Fruit fly (Drosophila melanogaster) whole organism, pupa: Measurements from ENCODE around the gene CG14931.

ENCODE experiments used
- CG10348 ChIP-seq: fragments of 200-800 bp; sonication (Bioruptor generic); IDR thresholded peaks from 2 replicates; pipeline ENCODE4 v1.3.6; 2022; ENCODE audit warnings: missing biosample characterization, missing genetic modification characterization
- CG12605 ChIP-seq: fragments of 200-800 bp; sonication (Bioruptor generic); IDR thresholded peaks from 2 replicates; pipeline ENCODE4 v1.3.6; 2022; ENCODE audit warnings: missing biosample characterization, missing genetic modification characterization
- CG13204 ChIP-seq: fragments of 200-800 bp; sonication (Bioruptor generic); optimal IDR thresholded peaks from 2 replicates; lab custom pipeline; 2018; ENCODE audit warnings: missing biosample characterization, mild to moderate bottlenecking, missing genetic modification characterization, moderate library complexity
- CG14655 ChIP-seq: fragments of 200-800 bp; sonication (Bioruptor generic); optimal IDR thresholded peaks from 3 replicates; lab custom pipeline; 2017; ENCODE audit warnings: mild to moderate bottlenecking, missing biosample characterization, missing genetic modification reagents, missing genetic modification characterization
- CG15710 ChIP-seq: fragments of 200-800 bp; sonication (Bioruptor generic); optimal IDR thresholded peaks from 2 replicates; lab custom pipeline; 2018; ENCODE audit warnings: missing biosample characterization, mild to moderate bottlenecking, missing genetic modification characterization, moderate library complexity
- CG17806 ChIP-seq: fragments of 200-800 bp; sonication (Bioruptor generic); optimal IDR thresholded peaks from 2 replicates; lab custom pipeline; 2018; ENCODE audit warnings: missing biosample characterization, mild to moderate bottlenecking, missing genetic modification characterization, moderate library complexity
- CG32121 ChIP-seq: fragments of 200-800 bp; sonication (Bioruptor generic); IDR thresholded peaks from 2 replicates; pipeline ENCODE4 v1.3.6; 2022; ENCODE audit warnings: missing biosample characterization, missing genetic modification characterization
- CG34367 ChIP-seq: fragments of 200-800 bp; sonication (Bioruptor generic); optimal IDR thresholded peaks from 2 replicates; lab custom pipeline; 2018; ENCODE audit warnings: missing biosample characterization, mild to moderate bottlenecking, missing genetic modification characterization
- CG4496 ChIP-seq: fragments of 200-800 bp; sonication (Bioruptor generic); IDR thresholded peaks from 3 replicates; pipeline ENCODE4 v1.3.6; 2022; ENCODE audit warnings: missing biosample characterization, missing genetic modification characterization
- CG8159 ChIP-seq: fragments of 200-800 bp; sonication (Bioruptor generic); optimal IDR thresholded peaks from 3 replicates; lab custom pipeline; 2018; ENCODE audit warnings: missing biosample characterization, mild to moderate bottlenecking, missing genetic modification characterization, moderate library complexity
- CG8301 ChIP-seq: fragments of 200-800 bp; sonication (Bioruptor generic); optimal IDR thresholded peaks from 2 replicates; lab custom pipeline; 2018; ENCODE audit warnings: missing biosample characterization, mild to moderate bottlenecking, missing genetic modification characterization
- CG9948 ChIP-seq: fragments of 200-800 bp; sonication (Bioruptor generic); optimal IDR thresholded peaks from 2 replicates; lab custom pipeline; 2018; ENCODE audit warnings: missing biosample characterization, mild to moderate bottlenecking, missing genetic modification characterization, moderate library complexity
- D1 ChIP-seq: fragments of 200-800 bp; sonication (Bioruptor generic); optimal IDR thresholded peaks from 2 replicates; lab custom pipeline; 2018; ENCODE audit warnings: missing biosample characterization, mild to moderate bottlenecking, missing genetic modification characterization, moderate library complexity
- EcR ChIP-seq: fragments of 200-800 bp; sonication (Bioruptor generic); optimal IDR thresholded peaks from 3 replicates; lab custom pipeline; 2019; ENCODE audit warnings: missing biosample characterization, missing genetic modification characterization, mild to moderate bottlenecking, moderate library complexity, missing genetic modification reagents
- Ets98B ChIP-seq: fragments of 200-800 bp; sonication (Bioruptor generic); IDR thresholded peaks from 2 replicates; pipeline ENCODE4 v1.3.6; 2022; ENCODE audit warnings: missing biosample characterization, missing genetic modification characterization
- Pif1A ChIP-seq: fragments of 200-800 bp; sonication (Bioruptor generic); optimal IDR thresholded peaks from 3 replicates; lab custom pipeline; 2016; ENCODE audit warnings: missing biosample characterization, missing genetic modification characterization
- Pif1B ChIP-seq: fragments of 200-800 bp; sonication (Bioruptor generic); optimal IDR thresholded peaks from 3 replicates; lab custom pipeline; 2016; ENCODE audit warnings: missing biosample characterization, missing genetic modification characterization
- Snoo ChIP-seq: fragments of 200-800 bp; sonication (Bioruptor generic); optimal IDR thresholded peaks from 3 replicates; lab custom pipeline; 2017; ENCODE audit warnings: missing biosample characterization, mild to moderate bottlenecking, missing genetic modification characterization, inconsistent platforms
- fd96Ca ChIP-seq: fragments of 200-800 bp; sonication (Bioruptor generic); IDR thresholded peaks from 3 replicates; pipeline ENCODE4 v1.3.6; 2022; ENCODE audit warnings: missing biosample characterization, missing genetic modification characterization
- gl ChIP-seq: fragments of 200-800 bp; sonication (Bioruptor generic); optimal IDR thresholded peaks from 2 replicates; lab custom pipeline; 2018; ENCODE audit warnings: missing biosample characterization, mild to moderate bottlenecking, missing genetic modification characterization
- rn ChIP-seq: fragments of 200-800 bp; sonication (Bioruptor generic); IDR thresholded peaks from 2 replicates; pipeline ENCODE4 v1.3.6; 2022; ENCODE audit warnings: missing biosample characterization, missing genetic modification characterization

CG14931 gene

DNA sequence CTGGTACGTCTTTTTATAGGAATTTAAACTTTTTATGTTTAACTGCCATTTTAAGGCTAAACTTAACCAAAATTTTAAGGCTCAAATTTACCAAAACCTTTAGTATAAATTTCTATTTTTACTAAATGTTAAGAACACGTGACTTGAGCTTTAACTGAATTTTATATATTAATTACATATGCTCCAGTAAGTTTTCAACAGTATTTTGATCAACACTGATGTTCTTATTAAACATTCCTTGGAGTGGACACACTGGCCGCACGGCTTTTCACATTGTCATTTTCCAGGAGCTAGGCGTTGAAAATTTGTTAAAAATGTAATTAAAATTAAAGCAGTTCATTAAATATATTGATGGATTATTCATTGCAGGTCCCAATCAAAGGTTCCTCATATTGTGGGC lies 1.6 kb downstream of the CG14931 start, which contains the start of gene CG14932:
Gene CG14932, plus strand, starts transcription at position 230 of the 400 bp plus-strand sequence.
- TF ChIP-seq CG13204 (GFP tag; lab: Kevin White, UChicago), result no peak
- no peak for TF ChIP-seq Snoo (tag; lab: Kevin White, UChicago)
- no peak for TF ChIP-seq fd96Ca (GFP tag; lab: Robert Waterston, UW)
- TF ChIP-seq Ets98B (GFP tag; lab: Robert Waterston, UW), result no peak
- TF ChIP-seq Pif1B (GFP tag; lab: Kevin White, UChicago), result no peak
- TF ChIP-seq CG4496 (GFP tag; lab: Robert Waterston, UW), result no peak
- no peak for TF ChIP-seq CG9948 (tag; lab: Kevin White, UChicago)
- no peak for TF ChIP-seq CG15710 (tag; lab: Kevin White, UChicago)
- no peak for TF ChIP-seq EcR (GFP tag; lab: Kevin White, UChicago)
- TF ChIP-seq D1 (tag; lab: Kevin White, UChicago), result no peak
- TF ChIP-seq CG34367 (tag; lab: Kevin White, UChicago), result no peak
- TF ChIP-seq CG10348 (GFP tag; lab: Robert Waterston, UW), result no peak
- TF ChIP-seq Pif1A (GFP tag; lab: Kevin White, UChicago), result no peak
- TF ChIP-seq CG14655 (GFP tag; lab: Kevin White, UChicago), result no peak
- TF ChIP-seq CG8301 (tag; lab: Kevin White, UChicago), result no peak
- no peak for TF ChIP-seq CG8159 (tag; lab: Kevin White, UChicago)
- TF ChIP-seq, all 21 proteins: peak for 0

DNA sequence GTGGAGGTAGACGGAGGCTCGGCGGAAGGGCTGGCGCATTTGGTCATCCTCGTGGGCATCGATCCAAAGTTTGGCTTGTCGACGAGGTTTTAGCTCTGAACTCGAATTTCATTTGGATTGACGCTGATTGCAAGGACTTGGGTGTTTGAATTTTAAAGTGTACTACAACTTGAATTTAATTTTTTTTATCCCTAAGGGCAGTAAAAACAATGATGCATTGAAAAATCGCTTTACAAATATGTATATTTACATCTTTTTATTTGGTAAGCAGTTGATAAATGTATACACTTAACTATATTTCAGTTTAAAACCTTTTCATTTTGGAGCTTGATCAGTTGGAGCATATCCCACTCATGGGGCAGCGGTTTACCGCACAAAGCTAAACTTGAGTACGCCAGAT lies 4.1 kb downstream of the CG14931 start, which contains the start of gene Tsp33B:
Gene Tsp33B, minus strand, starts transcription at position 101 of the 400 bp plus-strand sequence.
- TF ChIP-seq CG10348 (GFP tag; lab: Robert Waterston, UW), result no peak
- TF ChIP-seq CG9948 (tag; lab: Kevin White, UChicago), result no peak
- no peak for TF ChIP-seq CG32121 (GFP tag; lab: Robert Waterston, UW)
- TF ChIP-seq gl (tag; lab: Kevin White, UChicago), result no peak
- no peak for TF ChIP-seq EcR (GFP tag; lab: Kevin White, UChicago)
- no peak for TF ChIP-seq CG8301 (tag; lab: Kevin White, UChicago)
- no peak for TF ChIP-seq fd96Ca (GFP tag; lab: Robert Waterston, UW)
- TF ChIP-seq rn (GFP tag; lab: Robert Waterston, UW), result no peak

DNA sequence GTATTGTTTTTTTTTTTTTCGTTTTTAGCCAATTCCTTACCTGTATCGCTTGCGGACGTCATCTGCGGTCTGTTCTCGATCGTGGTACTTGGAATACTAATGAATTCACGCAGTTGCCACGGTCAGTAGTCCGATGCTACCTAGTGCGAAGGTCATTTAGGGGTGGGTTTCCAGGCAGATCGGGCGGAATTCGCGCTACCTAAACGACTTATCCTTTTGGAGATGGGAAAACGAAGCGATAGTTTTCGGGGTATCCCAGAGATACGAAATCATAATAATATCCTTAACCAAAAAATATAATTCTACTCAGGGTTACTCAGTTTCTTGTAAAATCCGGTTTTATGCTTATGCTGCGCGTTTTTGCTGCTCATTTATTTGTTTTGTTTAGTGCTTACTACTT lies 5.9 kb downstream of the CG14931 start, which contains the start of gene CG14937:
Gene CG14937, minus strand, starts transcription at position 101 of the 400 bp plus-strand sequence.
- no peak for TF ChIP-seq CG32121 (GFP tag; lab: Robert Waterston, UW)
- TF ChIP-seq rn (GFP tag; lab: Robert Waterston, UW), result no peak
- TF ChIP-seq CG9948 (tag; lab: Kevin White, UChicago), result no peak
- TF ChIP-seq gl (tag; lab: Kevin White, UChicago), result no peak
- no peak for TF ChIP-seq EcR (GFP tag; lab: Kevin White, UChicago)
- TF ChIP-seq CG17806 (tag; lab: Kevin White, UChicago), result no peak
- TF ChIP-seq Ets98B (GFP tag; lab: Robert Waterston, UW), result no peak
- TF ChIP-seq CG8301 (tag; lab: Kevin White, UChicago), result no peak
- TF ChIP-seq CG13204 (GFP tag; lab: Kevin White, UChicago), result no peak
- no peak for TF ChIP-seq CG14655 (GFP tag; lab: Kevin White, UChicago)
- no peak for TF ChIP-seq CG15710 (tag; lab: Kevin White, UChicago)
- no peak for TF ChIP-seq Pif1A (GFP tag; lab: Kevin White, UChicago)
- TF ChIP-seq fd96Ca (GFP tag; lab: Robert Waterston, UW), result no peak
- TF ChIP-seq Snoo (tag; lab: Kevin White, UChicago), result no peak
- TF ChIP-seq D1 (tag; lab: Kevin White, UChicago), result no peak
- no peak for TF ChIP-seq CG10348 (GFP tag; lab: Robert Waterston, UW)
- TF ChIP-seq, all 21 proteins: peak for 0

DNA sequence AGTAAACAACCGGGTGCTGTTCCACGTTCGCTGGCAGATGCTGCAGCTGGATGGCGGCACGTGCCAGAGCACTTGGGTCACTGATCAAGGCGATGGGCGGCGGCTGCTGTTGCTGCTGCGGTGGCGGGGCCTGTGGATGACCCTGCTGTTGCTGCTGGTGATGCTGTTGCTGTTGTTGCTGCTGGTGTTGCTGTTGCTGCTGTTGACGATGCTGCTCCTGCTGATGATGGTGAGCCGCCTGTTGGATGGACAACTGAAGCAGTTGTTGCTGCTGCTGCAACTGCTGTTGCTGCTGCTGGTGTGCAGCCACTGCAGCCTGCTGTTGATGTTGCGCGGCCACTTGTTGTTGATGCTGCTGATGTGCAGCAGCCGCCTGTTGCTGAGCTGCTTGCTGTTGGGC lies 9.0 kb downstream of the CG14931 start:
- TF ChIP-seq CG14655 (GFP tag; lab: Kevin White, UChicago) (no peak), CG34367 (tag; lab: Kevin White, UChicago) (no peak), D1 (tag; lab: Kevin White, UChicago) (no peak), gl (tag; lab: Kevin White, UChicago) (no peak), CG12605 (GFP tag; lab: Robert Waterston, UW) (no peak), Snoo (tag; lab: Kevin White, UChicago) (no peak), CG10348 (GFP tag; lab: Robert Waterston, UW) (no peak), rn (GFP tag; lab: Robert Waterston, UW) (no peak), CG15710 (tag; lab: Kevin White, UChicago) (no peak), Ets98B (GFP tag; lab: Robert Waterston, UW) (no peak), fd96Ca (GFP tag; lab: Robert Waterston, UW) (no peak)

DNA sequence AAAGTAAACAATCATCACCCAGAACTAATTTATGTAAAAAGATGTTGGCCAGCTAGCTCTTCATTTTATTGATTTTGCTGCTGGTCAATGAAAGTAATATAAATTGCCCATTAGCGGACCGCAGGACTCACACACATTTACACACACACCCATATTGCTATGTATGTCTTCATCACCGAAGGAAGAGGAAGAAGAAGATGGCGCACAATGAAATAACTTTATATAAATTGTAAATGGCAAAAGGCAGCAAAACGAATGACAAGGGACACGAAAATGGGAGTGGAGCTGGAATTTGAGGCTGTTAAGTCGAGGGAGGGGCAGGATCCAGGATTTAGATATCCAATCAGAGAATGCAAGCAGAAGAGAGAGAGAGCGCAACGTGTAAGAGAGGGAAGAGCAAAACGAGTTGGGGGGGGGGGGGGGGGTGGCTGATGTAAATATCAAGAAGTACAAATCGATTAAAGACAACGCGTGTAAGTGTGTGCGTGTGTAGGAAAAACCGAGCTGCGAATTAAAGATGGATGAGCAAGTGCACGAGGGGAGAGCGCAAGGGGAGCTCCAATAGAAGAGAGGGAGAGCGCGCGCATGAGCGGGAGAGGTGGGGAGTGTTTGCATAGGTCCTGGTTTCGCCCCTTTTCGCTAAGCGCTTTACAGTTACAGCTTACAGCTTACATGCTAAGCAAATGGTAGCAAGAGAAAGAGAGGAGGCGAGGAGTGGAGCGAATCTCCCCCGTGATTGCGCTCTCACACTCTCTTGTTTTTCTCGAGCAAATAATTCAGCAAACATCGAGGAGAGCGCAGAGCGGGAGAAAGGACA lies 16.3 kb downstream of the CG14931 start:
- TF ChIP-seq Pif1B (GFP tag; lab: Kevin White, UChicago) (peak; percentile 13), CG9948 (tag; lab: Kevin White, UChicago) (no peak), gl (tag; lab: Kevin White, UChicago) (no peak), Ets98B (GFP tag; lab: Robert Waterston, UW) (no peak), CG14655 (GFP tag; lab: Kevin White, UChicago) (peak; percentile 13), EcR (GFP tag; lab: Kevin White, UChicago) (no peak), CG32121 (GFP tag; lab: Robert Waterston, UW) (0 out of 2 replicates have a peak, but pooled peaks have one; percentile 19), fd96Ca (GFP tag; lab: Robert Waterston, UW) (peak; percentile 22; the same call in 1 of the 3 replicates), D1 (tag; lab: Kevin White, UChicago) (no peak), CG15710 (tag; lab: Kevin White, UChicago) (no peak), CG17806 (tag; lab: Kevin White, UChicago) (no peak), rn (GFP tag; lab: Robert Waterston, UW) (no peak), CG34367 (tag; lab: Kevin White, UChicago) (no peak), CG8159 (tag; lab: Kevin White, UChicago) (peak; percentile 2), CG12605 (GFP tag; lab: Robert Waterston, UW) (no peak), CG4496 (GFP tag; lab: Robert Waterston, UW) (peak; percentile 62; the same call in 2 of the 3 replicates), CG8301 (tag; lab: Kevin White, UChicago) (no peak), Snoo (tag; lab: Kevin White, UChicago) (no peak), CG13204 (GFP tag; lab: Kevin White, UChicago) (peak; percentile 52), CG10348 (GFP tag; lab: Robert Waterston, UW) (no peak), Pif1A (GFP tag; lab: Kevin White, UChicago) (no peak)
